Fruit fly (Drosophila melanogaster): Measurements from ENCODE around the gene Remo.

Remo gene

DNA sequence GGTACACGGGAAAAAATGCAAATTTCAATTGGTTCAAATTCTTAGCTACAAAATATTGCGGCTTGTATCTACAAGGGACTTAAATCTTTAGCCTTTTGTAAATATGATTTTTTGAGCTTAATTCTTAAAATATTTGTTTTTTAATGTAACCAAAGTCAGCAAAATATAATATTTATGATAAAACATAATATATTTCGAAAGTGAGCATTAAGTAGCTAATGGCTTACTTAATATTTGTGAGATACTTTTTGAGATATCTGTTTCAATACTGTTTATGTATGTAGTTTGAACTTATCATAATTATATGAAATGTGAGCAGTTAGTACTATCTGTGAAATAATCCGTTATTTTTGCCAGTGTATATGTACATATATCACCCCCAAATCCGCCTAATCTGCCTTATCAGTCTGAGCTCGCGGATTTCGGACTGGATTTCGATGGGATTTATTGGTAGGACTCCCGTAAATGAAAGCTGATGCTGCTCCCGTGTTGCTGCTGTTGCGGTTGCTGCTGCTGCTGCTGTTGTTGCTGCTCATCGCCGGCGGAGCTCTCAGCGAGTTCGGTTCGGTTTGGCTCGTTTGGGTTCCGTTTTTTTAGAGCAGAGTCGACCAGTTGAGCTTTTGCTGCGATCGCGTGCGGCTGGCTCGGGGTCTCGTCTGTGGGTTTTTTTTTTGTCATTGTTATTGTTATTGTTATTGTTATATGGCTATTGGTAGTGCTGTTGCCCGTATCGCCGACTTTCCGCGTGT, 33.0 kb downstream of the Remo start (continued):
- TF ChIP-seq CG12155 (GFP tag; optimal IDR thresholded peaks at IDR 0.05) (peak; percentile 22), unc-4 (GFP tag; IDR thresholded peaks at IDR 0.05; ENCODE audit: partially characterized antibody) (no peak), odd (GFP tag; optimal IDR thresholded peaks at IDR 0.05) (peak; percentile 17), tin (GFP tag; optimal IDR thresholded peaks at IDR 0.05) (no peak), CG13424 (tag; optimal IDR thresholded peaks at IDR 0.05) (peak; percentile 9), pzg (GFP tag; optimal IDR thresholded peaks at IDR 0.05) (no peak), CG18599 (GFP tag; optimal IDR thresholded peaks at IDR 0.05) (peak; percentile 38), dm (GFP tag; optimal IDR thresholded peaks at IDR 0.05) (no peak), stwl (tag; optimal IDR thresholded peaks at IDR 0.05) (no peak), Deaf1 (tag; optimal IDR thresholded peaks at IDR 0.05) (peak; percentile 56), dmrt99B (tag; optimal IDR thresholded peaks at IDR 0.05) (peak; percentile 56), Mad (GFP tag; optimal IDR thresholded peaks at IDR 0.05) (no peak), row (GFP tag; IDR thresholded peaks at IDR 0.05) (peak; percentile 22; the same call in 1 of the 3 replicates), hkb (optimal IDR thresholded peaks at IDR 0.05) (no peak), hkb (GFP tag; IDR thresholded peaks at IDR 0.05) (no peak), CG15011 (GFP tag; optimal IDR thresholded peaks at IDR 0.05) (peak; percentile 15), Dll (GFP tag; IDR thresholded peaks at IDR 0.05; ENCODE audit: partially characterized antibody) (no peak), CG15514 (GFP tag; optimal IDR thresholded peaks at IDR 0.05) (no peak), al (GFP tag; IDR thresholded peaks at IDR 0.05) (0 out of 2 replicates have a peak, but pooled peaks have one; percentile 33), lab (GFP tag; optimal IDR thresholded peaks at IDR 0.05) (peak; percentile 36), Dek (tag; optimal IDR thresholded peaks at IDR 0.05) (peak; percentile 49), repo (GFP tag; optimal IDR thresholded peaks at IDR 0.05) (no peak), Dip3 (GFP tag; optimal IDR thresholded peaks at IDR 0.05) (no peak), nom (GFP tag; optimal IDR thresholded peaks at IDR 0.05) (peak; percentile 35), CG10543 (GFP tag; optimal IDR thresholded peaks at IDR 0.05) (peak; percentile 56), Poxn (GFP tag; IDR thresholded peaks at IDR 0.05) (no peak), CG6175 (GFP tag; IDR thresholded peaks at IDR 0.05) (peak; percentile 60; the same call in 1 of the 3 replicates), NfI (GFP tag; optimal IDR thresholded peaks at IDR 0.05) (no peak), so (GFP tag; IDR thresholded peaks at IDR 0.05) (0 out of 3 replicates have a peak, but pooled peaks have one; percentile 11), CG6765 (GFP tag; optimal IDR thresholded peaks at IDR 0.05) (peak; percentile 2), CG32532 (GFP tag; IDR thresholded peaks at IDR 0.05) (peak; percentile 51; the same call in 1 of the 2 replicates), CG12659 (GFP tag; optimal IDR thresholded peaks at IDR 0.05) (peak; percentile 37), Fer3 (tag; optimal IDR thresholded peaks at IDR 0.05) (peak; percentile 15), CG2875 (GFP tag; optimal IDR thresholded peaks at IDR 0.05) (no peak), fd102C (GFP tag; optimal IDR thresholded peaks at IDR 0.05) (no peak), nau (GFP tag; optimal IDR thresholded peaks at IDR 0.05) (peak; percentile 9), CG6854 (GFP tag; optimal IDR thresholded peaks at IDR 0.05) (peak; percentile 30), Stat92E (GFP tag; optimal IDR thresholded peaks at IDR 0.05) (no peak), cwo (GFP tag; optimal IDR thresholded peaks at IDR 0.05) (peak; percentile 46), phol (tag; optimal IDR thresholded peaks at IDR 0.05) (peak; percentile 34), Dbx (GFP tag; IDR thresholded peaks at IDR 0.05) (peak; percentile 33; the same call in 1 of the 3 replicates), Rfx (GFP tag; IDR thresholded peaks at IDR 0.05) (peak; percentile 37; the same call in 1 of the 2 replicates), Jarid2 (GFP tag; optimal IDR thresholded peaks at IDR 0.05) (peak; percentile 22), cato (GFP tag; optimal IDR thresholded peaks at IDR 0.05; ENCODE audit: borderline replicate concordance) (no peak), CG4854 (GFP tag; optimal IDR thresholded peaks at IDR 0.05) (no peak), hth (optimal IDR thresholded peaks at IDR 0.05) (no peak), Trl (optimal IDR thresholded peaks at IDR 0.05) (peak in 1 of 2 experiments; percentile 23), Trl (GFP tag; optimal IDR thresholded peaks at IDR 0.05) (no peak)
